Worm (Caenorhabditis elegans) whole organism, young adult: Measurements from ENCODE around the gene gpc-1.

Source experiments
- B0261.1 ChIP-seq: sonication (generic microtip); optimal IDR thresholded peaks from 2 replicates; lab custom pipeline; 2016; ENCODE audit warnings: mild to moderate bottlenecking, missing genetic modification characterization, moderate library complexity, missing compliant biosample characterization
- F52B5.7 ChIP-seq: sonication (generic microtip); optimal IDR thresholded peaks from 2 replicates; lab custom pipeline; 2016; ENCODE audit warnings: mild to moderate bottlenecking, missing genetic modification characterization, missing compliant biosample characterization
- F57A8.1 ChIP-seq: fragments of 200-800 bp; sonication (Bioruptor generic); optimal IDR thresholded peaks from 2 replicates; lab custom pipeline; 2018; ENCODE audit warnings: mild to moderate bottlenecking, missing genetic modification characterization, moderate library complexity, missing compliant biosample characterization
- T07F8.4 ChIP-seq: sonication (generic microtip); optimal IDR thresholded peaks from 2 replicates; lab custom pipeline; 2016; ENCODE audit warnings: mild to moderate bottlenecking, missing genetic modification characterization, moderate library complexity, missing compliant biosample characterization
- ZK185.1 ChIP-seq: sonication (generic microtip); optimal IDR thresholded peaks from 2 replicates; lab custom pipeline; 2016; ENCODE audit warnings: mild to moderate bottlenecking, missing genetic modification characterization, missing compliant biosample characterization; ENCODE audit not compliant: poor library complexity, severe bottlenecking
- attf-6 ChIP-seq: fragments of 200-800 bp; sonication (Bioruptor generic); IDR thresholded peaks from 2 replicates; pipeline ENCODE4 v1.3.6; 2022; ENCODE audit warnings: missing genetic modification reagents, missing genetic modification characterization, missing compliant biosample characterization
- bed-1 ChIP-seq: fragments of 200-800 bp; sonication (Bioruptor generic); IDR thresholded peaks from 2 replicates; pipeline ENCODE4 v1.3.6; 2022; ENCODE audit warnings: missing genetic modification reagents, missing genetic modification characterization, missing compliant biosample characterization
- ccch-3 ChIP-seq: fragments of 200-800 bp; sonication (Bioruptor generic); optimal IDR thresholded peaks from 2 replicates; lab custom pipeline; 2018; ENCODE audit warnings: mild to moderate bottlenecking, missing genetic modification characterization, missing compliant biosample characterization
- cebp-1 ChIP-seq, 2 experiments: fragments of 200-800 bp in 1 of 2; sonication (Bioruptor generic) in 1 of 2; sonication (generic microtip) in 1 of 2; IDR thresholded peaks in 1 of 2; optimal IDR thresholded peaks in 1 of 2; 2 replicates each; pipeline versions ENCODE4 v1.3.6 to Lab custom; 2017 to 2022; ENCODE audit warnings: missing compliant biosample characterization in 2 of 2, missing genetic modification characterization in 2 of 2, mild to moderate bottlenecking in 1 of 2, missing genetic modification reagents in 1 of 2, moderate library complexity in 1 of 2
- ceh-40 ChIP-seq: fragments of 200-800 bp; sonication (Bioruptor generic); IDR thresholded peaks from 2 replicates; pipeline ENCODE4 v1.3.6; 2022; ENCODE audit warnings: missing genetic modification characterization, missing compliant biosample characterization
- ceh-58 ChIP-seq: fragments of 200-800 bp; sonication (Bioruptor generic); IDR thresholded peaks from 2 replicates; pipeline ENCODE4 v1.3.6; 2022; ENCODE audit warnings: missing genetic modification characterization, missing compliant biosample characterization
- die-1 ChIP-seq: sonication (generic microtip); optimal IDR thresholded peaks from 2 replicates; lab custom pipeline; 2016; ENCODE audit warnings: missing genotype, mild to moderate bottlenecking, missing genetic modification characterization, missing compliant biosample characterization
- dpl-1 ChIP-seq: fragments of 150-350 bp; optimal IDR thresholded peaks from 2 replicates; lab custom pipeline; 2014; ENCODE audit warnings: missing biosample characterization, missing genetic modification reagents, missing genetic modification characterization
- egl-18 ChIP-seq: fragments of 200-800 bp; sonication (Bioruptor generic); IDR thresholded peaks from 2 replicates; pipeline ENCODE4 v1.3.6; 2022; ENCODE audit warnings: missing genetic modification reagents, missing genetic modification characterization, missing compliant biosample characterization
- egl-44 ChIP-seq: fragments of 200-800 bp; sonication (Bioruptor generic); IDR thresholded peaks from 2 replicates; pipeline ENCODE4 v1.3.6; 2022; ENCODE audit warnings: missing genetic modification reagents, missing genetic modification characterization, missing compliant biosample characterization
- ekl-4 ChIP-seq: fragments of 200-800 bp; sonication (Bioruptor generic); IDR thresholded peaks from 2 replicates; pipeline ENCODE4 v1.3.6; 2022; ENCODE audit warnings: missing genetic modification reagents, missing genetic modification characterization, missing compliant biosample characterization
- him-1 ChIP-seq: sonication (generic microtip); optimal IDR thresholded peaks from 2 replicates; lab custom pipeline; 2016; ENCODE audit warnings: missing genotype, missing genetic modification reagents, missing genetic modification characterization, missing compliant biosample characterization
- hmg-1.2 ChIP-seq: fragments of 200-800 bp; sonication (Bioruptor generic); IDR thresholded peaks from 2 replicates; pipeline ENCODE4 v1.3.6; 2022; ENCODE audit warnings: missing genetic modification reagents, missing genetic modification characterization, missing compliant biosample characterization
- hsf-1 ChIP-seq: fragments of 200-800 bp; sonication (Bioruptor generic); IDR thresholded peaks from 2 replicates; pipeline ENCODE4 v1.3.6; 2022; ENCODE audit warnings: missing genetic modification reagents, missing genetic modification characterization, missing compliant biosample characterization
- lag-1 ChIP-seq: fragments of 200-800 bp; sonication (Bioruptor generic); IDR thresholded peaks from 2 replicates; pipeline ENCODE4 v1.3.6; 2022; ENCODE audit warnings: missing genetic modification reagents, missing genetic modification characterization, missing compliant biosample characterization
- let-526 ChIP-seq: fragments of 200-800 bp; sonication (Bioruptor generic); IDR thresholded peaks from 2 replicates; pipeline ENCODE4 v1.3.6; 2022; ENCODE audit warnings: missing genetic modification reagents, missing genetic modification characterization, missing compliant biosample characterization
- let-607 ChIP-seq, 2 experiments: fragments of 200-800 bp in 1 of 2; sonication (Bioruptor generic) in 1 of 2; sonication (generic microtip) in 1 of 2; optimal IDR thresholded peaks; 2 replicates each; lab custom pipeline; 2016 to 2018; ENCODE audit warnings: mild to moderate bottlenecking in 2 of 2, missing compliant biosample characterization in 2 of 2, missing genetic modification characterization in 2 of 2, moderate library complexity in 2 of 2, missing genotype in 1 of 2
- mel-28 ChIP-seq: sonication (generic microtip); optimal IDR thresholded peaks from 2 replicates; lab custom pipeline; 2016; ENCODE audit warnings: borderline replicate concordance, mild to moderate bottlenecking, missing genetic modification characterization, missing compliant biosample characterization
- nhr-120 ChIP-seq: fragments of 200-800 bp; sonication (Bioruptor generic); IDR thresholded peaks from 2 replicates; pipeline ENCODE4 v1.3.6; 2022; ENCODE audit warnings: missing genetic modification characterization, missing compliant biosample characterization
- nhr-27 ChIP-seq: fragments of 200-800 bp; sonication (Bioruptor generic); optimal IDR thresholded peaks from 2 replicates; lab custom pipeline; 2018; ENCODE audit warnings: mild to moderate bottlenecking, missing genetic modification characterization, moderate library complexity, missing compliant biosample characterization
- nhr-80 ChIP-seq: sonication (generic microtip); optimal IDR thresholded peaks from 2 replicates; lab custom pipeline; 2016; ENCODE audit warnings: missing genetic modification characterization, missing compliant biosample characterization
- pha-4 ChIP-seq: fragments of 150-350 bp; sonication (generic microtip); optimal IDR thresholded peaks from 2 replicates; lab custom pipeline; 2014; ENCODE audit warnings: missing biosample characterization, missing genetic modification reagents, missing genetic modification characterization
- rec-8 ChIP-seq, 2 experiments: sonication (generic microtip); optimal IDR thresholded peaks; 2 replicates each; lab custom pipeline; 2016; ENCODE audit warnings: mild to moderate bottlenecking in 2 of 2, missing genetic modification characterization in 2 of 2, missing genetic modification reagents in 2 of 2, missing genotype in 2 of 2, missing biosample characterization in 1 of 2, missing compliant biosample characterization in 1 of 2, moderate library complexity in 1 of 2
- repo-1 ChIP-seq: sonication (generic microtip); optimal IDR thresholded peaks from 2 replicates; lab custom pipeline; 2017; ENCODE audit warnings: mild to moderate bottlenecking, missing genetic modification characterization, missing compliant biosample characterization
- rpc-1 ChIP-seq, 2 experiments: fragments of 150-350 bp in 1 of 2; sonication (generic microtip) in 1 of 2; optimal IDR thresholded peaks; 2 replicates each; lab custom pipeline; 2014 to 2018; ENCODE audit warnings: missing biosample characterization in 1 of 2, missing genetic modification characterization in 1 of 2, missing genetic modification reagents in 1 of 2, missing genotype in 1 of 2
- sea-2 ChIP-seq: fragments of 200-800 bp; sonication (Bioruptor generic); IDR thresholded peaks from 2 replicates; pipeline ENCODE4 v1.3.6; 2022; ENCODE audit warnings: missing genetic modification characterization, missing compliant biosample characterization
- zim-3 ChIP-seq: sonication (generic microtip); optimal IDR thresholded peaks from 2 replicates; lab custom pipeline; 2017; ENCODE audit warnings: mild to moderate bottlenecking, missing genetic modification characterization, moderate library complexity, missing compliant biosample characterization
- ztf-25 ChIP-seq: fragments of 200-800 bp; sonication (Bioruptor generic); IDR thresholded peaks from 2 replicates; pipeline ENCODE4 v1.3.6; 2022; ENCODE audit warnings: missing genetic modification reagents, missing genetic modification characterization, missing compliant biosample characterization
- ztf-28 ChIP-seq: fragments of 200-800 bp; sonication (Bioruptor generic); IDR thresholded peaks from 2 replicates; pipeline ENCODE4 v1.3.6; 2022; ENCODE audit warnings: missing genetic modification reagents, missing genetic modification characterization, missing compliant biosample characterization

Gene gpc-1

DNA sequence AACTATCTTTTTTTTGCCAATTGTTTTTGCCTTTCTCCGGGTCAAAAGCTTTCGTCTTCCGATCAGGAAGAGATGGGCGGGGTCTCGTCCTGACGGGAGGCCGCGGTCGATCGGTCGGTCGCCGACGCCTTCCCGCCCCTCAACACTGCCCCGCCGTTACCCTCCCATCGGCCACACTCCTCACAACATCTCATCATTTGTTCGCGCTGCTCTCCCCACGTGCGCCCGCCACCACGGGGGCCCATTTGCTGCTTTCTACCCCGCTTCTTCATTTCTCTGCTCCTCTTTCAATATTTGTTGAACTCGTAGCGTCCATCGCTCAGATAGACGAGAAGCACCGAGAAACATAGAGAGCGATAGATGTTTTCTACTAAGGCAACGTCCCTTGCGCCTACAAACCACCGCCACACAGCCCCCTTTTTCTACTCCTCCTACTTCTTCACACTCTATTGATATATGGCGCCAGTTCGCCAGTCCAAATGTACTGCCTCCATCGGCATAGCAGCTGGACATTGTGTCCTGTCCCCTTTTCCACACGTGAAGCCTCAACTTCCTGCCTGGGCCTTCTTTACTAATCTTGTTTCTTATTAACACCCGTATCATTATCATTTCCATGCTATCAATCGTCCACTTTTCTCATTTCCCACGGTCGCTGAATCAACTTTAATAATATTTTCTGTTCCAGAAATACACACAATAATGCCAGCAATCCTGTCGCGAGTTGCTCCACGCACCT lies 7.8 kb downstream of the gpc-1 start, which contains the start of gene bcat-1 (continued):
- TF ChIP-seq hsf-1 (GFP tag; lab: Robert Waterston, UW) (0 out of 2 replicates have a peak, but pooled peaks have one; percentile 36), bed-1 (no peak), attf-6 (GFP tag; lab: Robert Waterston, UW) (no peak), nhr-27 (tag; lab: Kevin White, UChicago) (no peak), F52B5.7 (tag; lab: Kevin White, UChicago) (peak; percentile 11), ZK185.1 (no peak), ceh-58 (GFP tag; lab: Robert Waterston, UW) (no peak), ekl-4 (GFP tag; lab: Robert Waterston, UW) (no peak), let-607 (tag; optimal IDR thresholded peaks at IDR 0.05; lab: Kevin White, UChicago) (peak in 1 of 2 experiments; percentile 2), let-526 (no peak), ceh-40 (GFP tag; lab: Robert Waterston, UW) (no peak), lag-1 (no peak), die-1 (no peak), sea-2 (GFP tag; lab: Robert Waterston, UW) (no peak), B0261.1 (tag; lab: Kevin White, UChicago) (no peak), nhr-120 (GFP tag; lab: Robert Waterston, UW) (no peak), repo-1 (tag; lab: Kevin White, UChicago) (peak; percentile 36), dpl-1 (GFP tag; lab: Kevin White, UChicago) (no peak), hmg-1.2 (GFP tag; lab: Robert Waterston, UW) (no peak), zim-3 (tag; lab: Kevin White, UChicago) (no peak), ztf-28 (GFP tag; lab: Robert Waterston, UW) (no peak), F57A8.1 (GFP tag; lab: Kevin White, UChicago) (no peak), egl-44 (GFP tag; lab: Robert Waterston, UW) (no peak), mel-28 (tag; lab: Kevin White, UChicago) (no peak), rec-8 (tag; optimal IDR thresholded peaks at IDR 0.05; lab: Kevin White, UChicago) (no peak), T07F8.4 (tag; lab: Kevin White, UChicago) (no peak), him-1 (tag; lab: Kevin White, UChicago) (no peak), pha-4 (tag; lab: Kevin White, UChicago) (no peak), nhr-80 (peak; percentile 73), rpc-1 (optimal IDR thresholded peaks at IDR 0.05; lab: Kevin White, UChicago) (no peak), rpc-1 (tag; optimal IDR thresholded peaks at IDR 0.05; lab: Kevin White, UChicago) (no peak), ccch-3 (GFP tag; lab: Kevin White, UChicago) (no peak)

DNA sequence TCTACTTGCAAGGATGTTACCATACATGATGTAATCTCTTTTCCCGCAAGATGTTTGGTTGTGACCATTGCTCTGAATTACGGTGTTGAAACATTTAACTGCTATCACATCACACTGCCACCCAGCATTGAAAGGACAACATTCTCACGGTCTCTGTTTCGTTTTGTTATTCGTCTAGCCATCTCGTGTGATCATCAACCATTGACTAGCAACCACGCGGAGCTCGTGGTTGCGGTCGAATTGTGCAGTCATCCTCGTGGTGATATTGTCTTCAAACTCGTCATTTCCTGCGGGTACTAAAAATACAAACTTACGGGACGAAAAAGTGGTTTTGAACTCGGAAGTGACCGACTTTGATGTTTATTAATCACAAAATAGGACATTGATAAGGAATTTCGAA lies 9.1 kb downstream of the gpc-1 start:
- TF ChIP-seq ekl-4 (GFP tag; lab: Robert Waterston, UW) (0 out of 2 replicates have a peak, but pooled peaks have one; percentile 11), cebp-1 (GFP tag; IDR thresholded peaks at IDR 0.05; lab: Robert Waterston, UW) (peak; percentile 52; the same call in 1 of the 2 replicates), cebp-1 (tag; optimal IDR thresholded peaks at IDR 0.05; lab: Kevin White, UChicago) (peak; percentile 60), ztf-25 (GFP tag; lab: Robert Waterston, UW) (no peak)

ce11 chrX:12874798-12875342 lies 9.9 kb downstream of the gpc-1 start:
- peak; percentile 53 for TF ChIP-seq nhr-80
- no peak for TF ChIP-seq egl-18 (GFP tag; lab: Robert Waterston, UW)
